Worm (Caenorhabditis elegans): ENCODE measurements around the gene tin-9.2.

DNA sequence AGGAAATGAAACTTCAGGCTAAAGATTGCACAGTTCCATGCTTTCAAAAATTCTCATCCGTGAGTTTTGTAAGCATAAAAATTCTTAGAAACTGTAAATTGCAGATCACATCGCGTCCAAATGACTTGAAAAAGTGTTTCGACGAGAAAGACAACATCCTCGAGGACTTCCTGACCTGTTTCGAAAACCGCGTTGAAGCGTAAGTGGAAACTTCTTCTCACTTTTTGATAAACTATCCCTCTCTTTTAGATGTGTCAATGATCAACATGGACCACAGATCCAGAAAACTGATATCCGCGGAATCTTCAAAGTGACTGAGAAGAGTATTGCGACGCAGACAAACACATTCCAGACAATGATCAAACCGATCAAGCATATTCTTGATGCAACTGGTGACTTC, 17.9 kb upstream of the tin-9.2 start:
- TF ChIP-seq nhr-11 (tag; optimal IDR thresholded peaks at IDR 0.05): no peak
- TF ChIP-seq F13H6.1 (tag; optimal IDR thresholded peaks at IDR 0.05): no peak
- TF ChIP-seq nhr-10 (tag; optimal IDR thresholded peaks at IDR 0.05): no peak
- TF ChIP-seq unc-62 (GFP tag; optimal IDR thresholded peaks at IDR 0.05): no peak
- TF ChIP-seq mab-5 (tag; optimal IDR thresholded peaks at IDR 0.05): no peak
- no peak for TF ChIP-seq crh-2 (tag; optimal IDR thresholded peaks at IDR 0.05)
- no peak for TF ChIP-seq nhr-237 (tag; optimal IDR thresholded peaks at IDR 0.05)
- TF ChIP-seq ceh-16 (tag; optimal IDR thresholded peaks at IDR 0.05): no peak
- TF ChIP-seq lin-13 (GFP tag; optimal IDR thresholded peaks at IDR 0.05): no peak
- TF ChIP-seq elt-3 (tag; optimal IDR thresholded peaks at IDR 0.05): no peak
- TF ChIP-seq snpc-4 (tag; optimal IDR thresholded peaks at IDR 0.05): no peak
- no peak for TF ChIP-seq ZK546.5 (tag; optimal IDR thresholded peaks at IDR 0.05)
- TF ChIP-seq elt-1 (tag; optimal IDR thresholded peaks at IDR 0.05): no peak
